Fruit fly (Drosophila melanogaster) whole organism, embryonic: Measurements from ENCODE around the gene Rnb.

Experiments
- Atf6 ChIP-seq: fragments of 200-800 bp; sonication (Bioruptor generic); IDR thresholded peaks from 2 replicates; pipeline ENCODE4 v1.3.6; 2022; ENCODE audit warnings: missing biosample characterization, missing genetic modification characterization
- Bgb ChIP-seq: fragments of 200-800 bp; sonication (Bioruptor generic); IDR thresholded peaks from 2 replicates; pipeline ENCODE4 v1.3.6; 2022; ENCODE audit warnings: missing biosample characterization, missing genetic modification characterization; ENCODE audit not compliant: partially characterized antibody
- C15 ChIP-seq: fragments of 200-800 bp; sonication (Bioruptor generic); IDR thresholded peaks from 3 replicates; pipeline ENCODE4 v1.3.6; 2022; ENCODE audit warnings: missing biosample characterization, missing genetic modification characterization
- CG10209 ChIP-seq: fragments of 200-800 bp; sonication (Bioruptor generic); optimal IDR thresholded peaks from 3 replicates; lab custom pipeline; 2017; ENCODE audit warnings: missing biosample characterization, mild to moderate bottlenecking, missing genetic modification characterization, missing genetic modification reagents
- CG10274 ChIP-seq: fragments of 200-800 bp; sonication (Bioruptor generic); optimal IDR thresholded peaks from 3 replicates; lab custom pipeline; 2017; ENCODE audit warnings: missing biosample characterization, mild to moderate bottlenecking, missing genetic modification characterization
- CG10431 ChIP-seq: fragments of 200-800 bp; sonication (Bioruptor generic); optimal IDR thresholded peaks from 3 replicates; lab custom pipeline; 2018; ENCODE audit warnings: missing biosample characterization, mild to moderate bottlenecking, missing genetic modification characterization
- CG11093 ChIP-seq: fragments of 200-800 bp; sonication (Bioruptor generic); IDR thresholded peaks from 3 replicates; pipeline ENCODE4 v1.3.6; 2022; ENCODE audit warnings: missing biosample characterization, missing genetic modification characterization
- CG11247 ChIP-seq: fragments of 200-800 bp; sonication (Bioruptor generic); IDR thresholded peaks from 2 replicates; pipeline ENCODE4 v1.3.6; 2022; ENCODE audit warnings: missing biosample characterization, missing genetic modification characterization
- CG11695 ChIP-seq: fragments of 200-800 bp; sonication (Bioruptor generic); IDR thresholded peaks from 3 replicates; pipeline ENCODE4 v1.3.6; 2022; ENCODE audit warnings: missing biosample characterization, missing genetic modification characterization
- CG13296 ChIP-seq: fragments of 200-800 bp; sonication (Bioruptor generic); optimal IDR thresholded peaks from 3 replicates; lab custom pipeline; 2018; ENCODE audit warnings: missing biosample characterization, mild to moderate bottlenecking, missing genetic modification characterization
- CG15011 ChIP-seq: fragments of 200-800 bp; sonication (Bioruptor generic); optimal IDR thresholded peaks from 3 replicates; lab custom pipeline; 2018; ENCODE audit warnings: missing biosample characterization, mild to moderate bottlenecking, missing genetic modification characterization
- CG15601 ChIP-seq: fragments of 200-800 bp; sonication (Bioruptor generic); optimal IDR thresholded peaks from 3 replicates; lab custom pipeline; 2019; ENCODE audit warnings: missing biosample characterization, mild to moderate bottlenecking, missing genetic modification characterization, moderate library complexity
- CG15696 ChIP-seq: fragments of 200-800 bp; sonication (Bioruptor generic); optimal IDR thresholded peaks from 2 replicates; lab custom pipeline; 2019; ENCODE audit warnings: missing biosample characterization, mild to moderate bottlenecking, missing genetic modification characterization, moderate library complexity
- CG1602 ChIP-seq: fragments of 200-800 bp; sonication (Bioruptor generic); optimal IDR thresholded peaks from 3 replicates; lab custom pipeline; 2016; ENCODE audit warnings: missing biosample characterization, missing genetic modification characterization
- CG16779 ChIP-seq: fragments of 200-800 bp; sonication (Bioruptor generic); IDR thresholded peaks from 2 replicates; pipeline ENCODE4 v1.3.6; 2022; ENCODE audit warnings: missing biosample characterization, missing genetic modification characterization
- CG16813 ChIP-seq: fragments of 200-800 bp; sonication (Bioruptor generic); IDR thresholded peaks from 3 replicates; pipeline ENCODE4 v1.3.6; 2022; ENCODE audit warnings: missing biosample characterization, missing genetic modification characterization; ENCODE audit not compliant: partially characterized antibody
- CG17612 ChIP-seq: fragments of 200-800 bp; sonication (Bioruptor generic); IDR thresholded peaks from 2 replicates; pipeline ENCODE4 v1.3.6; 2022; ENCODE audit warnings: missing biosample characterization, missing genetic modification characterization
- CG18011 ChIP-seq: fragments of 200-800 bp; sonication (Bioruptor generic); optimal IDR thresholded peaks from 2 replicates; lab custom pipeline; 2017; ENCODE audit warnings: missing biosample characterization, missing genetic modification characterization, mild to moderate bottlenecking, moderate library complexity, missing genotype
- CG32532 ChIP-seq: fragments of 200-800 bp; sonication (Bioruptor generic); IDR thresholded peaks from 2 replicates; pipeline ENCODE4 v1.3.6; 2022; ENCODE audit warnings: missing biosample characterization, missing genetic modification characterization
- CG3995 ChIP-seq: fragments of 200-800 bp; sonication (Bioruptor generic); optimal IDR thresholded peaks from 3 replicates; lab custom pipeline; 2016; ENCODE audit warnings: missing biosample characterization, missing genetic modification characterization
- CG6654 ChIP-seq: fragments of 200-800 bp; sonication (Bioruptor generic); optimal IDR thresholded peaks from 2 replicates; lab custom pipeline; 2017; ENCODE audit warnings: missing biosample characterization, mild to moderate bottlenecking, missing genetic modification characterization
- CG8388 ChIP-seq: fragments of 200-800 bp; sonication (Bioruptor generic); optimal IDR thresholded peaks from 2 replicates; lab custom pipeline; 2019; ENCODE audit warnings: missing biosample characterization, mild to moderate bottlenecking, missing genetic modification characterization, moderate library complexity
- CG8944 ChIP-seq: fragments of 200-800 bp; sonication (Bioruptor generic); optimal IDR thresholded peaks from 3 replicates; lab custom pipeline; 2016; ENCODE audit warnings: missing biosample characterization, missing genetic modification characterization
- CG9932 ChIP-seq: fragments of 200-800 bp; sonication (Bioruptor generic); IDR thresholded peaks from 2 replicates; pipeline ENCODE4 v1.3.6; 2022; ENCODE audit warnings: missing biosample characterization, missing genetic modification characterization
- Dref ChIP-seq: fragments of 200-800 bp; sonication (Bioruptor generic); IDR thresholded peaks from 2 replicates; pipeline ENCODE4 v1.3.6; 2022; ENCODE audit warnings: missing biosample characterization, missing genetic modification characterization
- Drgx ChIP-seq: fragments of 200-800 bp; sonication (Bioruptor generic); IDR thresholded peaks from 2 replicates; pipeline ENCODE4 v1.3.6; 2022; ENCODE audit warnings: missing biosample characterization, missing genetic modification characterization
- E2f2 ChIP-seq: fragments of 200-800 bp; sonication (Bioruptor generic); IDR thresholded peaks from 2 replicates; pipeline ENCODE4 v1.3.6; 2022; ENCODE audit warnings: missing biosample characterization, missing genetic modification characterization
- Ets65A ChIP-seq: fragments of 200-800 bp; sonication (Bioruptor generic); peaks from one replicate; lab custom pipeline; 2016; ENCODE audit warnings: missing biosample characterization, missing genetic modification characterization
- H15 ChIP-seq: fragments of 200-800 bp; sonication (Bioruptor generic); IDR thresholded peaks from 3 replicates; pipeline ENCODE4 v1.3.6; 2022; ENCODE audit warnings: missing biosample characterization, missing genetic modification characterization
- Mad ChIP-seq: fragments of 200-800 bp; sonication (Bioruptor generic); optimal IDR thresholded peaks from 2 replicates; lab custom pipeline; 2016; ENCODE audit warnings: missing biosample characterization, missing genetic modification characterization
- Mes4 ChIP-seq: fragments of 200-800 bp; sonication (Bioruptor generic); optimal IDR thresholded peaks from 2 replicates; lab custom pipeline; 2016; ENCODE audit warnings: missing biosample characterization, missing genetic modification characterization
- Six4 ChIP-seq: fragments of 200-800 bp; sonication (Bioruptor generic); optimal IDR thresholded peaks from 2 replicates; lab custom pipeline; 2016; ENCODE audit warnings: missing biosample characterization, missing genetic modification characterization
- Stat92E ChIP-seq, 3 experiments: fragments of >200 bp in 2 of 3; fragments of 200-800 bp in 1 of 3; sonication (Bioruptor generic) in 1 of 3; optimal IDR thresholded peaks; 2 replicates each; lab custom pipeline; 2017 to 2019; ENCODE audit warnings: missing biosample characterization in 3 of 3, missing genetic modification characterization in 3 of 3, mild to moderate bottlenecking in 1 of 3, moderate library complexity in 1 of 3
- ap ChIP-seq: fragments of 200-800 bp; sonication (Bioruptor generic); IDR thresholded peaks from 2 replicates; pipeline ENCODE4 v1.3.6; 2022; ENCODE audit warnings: missing biosample characterization, missing genetic modification characterization
- br ChIP-seq: fragments of >200 bp; optimal IDR thresholded peaks from 2 replicates; lab custom pipeline; 2017
- corto ChIP-seq: fragments of 200-800 bp; sonication (Bioruptor generic); optimal IDR thresholded peaks from 2 replicates; lab custom pipeline; 2016; ENCODE audit warnings: missing biosample characterization, mild to moderate bottlenecking, missing genetic modification characterization, moderate library complexity
- crol ChIP-seq: fragments of 200-800 bp; sonication (Bioruptor generic); IDR thresholded peaks from 2 replicates; pipeline ENCODE4 v1.3.6; 2022; ENCODE audit warnings: missing biosample characterization, missing genetic modification characterization
- dan ChIP-seq: fragments of 200-800 bp; sonication (Bioruptor generic); IDR thresholded peaks from 2 replicates; pipeline ENCODE4 v1.3.6; 2022; ENCODE audit warnings: missing biosample characterization, missing genetic modification characterization
- dimm ChIP-seq: fragments of 200-800 bp; sonication (Bioruptor generic); IDR thresholded peaks from 2 replicates; pipeline ENCODE4 v1.3.6; 2022; ENCODE audit warnings: missing biosample characterization, missing genetic modification characterization
- ewg ChIP-seq: fragments of 200-800 bp; sonication (Bioruptor generic); optimal IDR thresholded peaks from 3 replicates; lab custom pipeline; 2017; ENCODE audit warnings: mild to moderate bottlenecking, missing biosample characterization, missing genetic modification reagents, missing genetic modification characterization
- gro ChIP-seq: fragments of 200-800 bp; sonication (Bioruptor generic); optimal IDR thresholded peaks from 2 replicates; lab custom pipeline; 2016; ENCODE audit warnings: missing biosample characterization, missing genetic modification characterization
- gsb-n ChIP-seq: fragments of 200-800 bp; sonication (Bioruptor generic); optimal IDR thresholded peaks from 3 replicates; lab custom pipeline; 2018; ENCODE audit warnings: missing biosample characterization, mild to moderate bottlenecking, missing genetic modification characterization
- inv ChIP-seq: fragments of 200-800 bp; sonication (Bioruptor generic); IDR thresholded peaks from 2 replicates; pipeline ENCODE4 v1.3.6; 2022; ENCODE audit warnings: missing biosample characterization, missing genetic modification characterization; ENCODE audit not compliant: partially characterized antibody
- mld ChIP-seq: fragments of 200-800 bp; sonication (Bioruptor generic); IDR thresholded peaks from 3 replicates; pipeline ENCODE4 v1.3.6; 2022; ENCODE audit warnings: missing biosample characterization, missing genetic modification characterization; ENCODE audit not compliant: partially characterized antibody
- repo ChIP-seq: fragments of 200-800 bp; sonication (Bioruptor generic); optimal IDR thresholded peaks from 2 replicates; lab custom pipeline; 2016; ENCODE audit warnings: missing biosample characterization, missing genetic modification characterization
- sc ChIP-seq, 3 experiments: fragments of >200 bp in 2 of 3; fragments of 200-800 bp in 1 of 3; sonication (Bioruptor generic) in 1 of 3; optimal IDR thresholded peaks; 2 replicates in 2 of 3; 3 replicates in 1 of 3; lab custom pipeline; 2017; ENCODE audit warnings: mild to moderate bottlenecking in 1 of 3, missing biosample characterization in 1 of 3, missing genetic modification characterization in 1 of 3, missing genetic modification reagents in 1 of 3
- sd ChIP-seq: fragments of 200-800 bp; sonication (Bioruptor generic); optimal IDR thresholded peaks from 3 replicates; lab custom pipeline; 2018; ENCODE audit warnings: missing biosample characterization, mild to moderate bottlenecking, missing genetic modification characterization, moderate library complexity
- ttk ChIP-seq: fragments of 200-800 bp; sonication (Bioruptor generic); IDR thresholded peaks from 2 replicates; pipeline ENCODE4 v2.1.2; 2022; ENCODE audit warnings: missing biosample characterization, missing genetic modification characterization
- tx ChIP-seq: fragments of 200-800 bp; sonication (Bioruptor generic); optimal IDR thresholded peaks from 2 replicates; lab custom pipeline; 2016; ENCODE audit warnings: missing biosample characterization, missing genetic modification characterization
- vnd ChIP-seq: fragments of 200-800 bp; sonication (Bioruptor generic); IDR thresholded peaks from 3 replicates; pipeline ENCODE4 v1.3.6; 2022; ENCODE audit warnings: missing biosample characterization, missing genetic modification characterization; ENCODE audit not compliant: partially characterized antibody
- wdn ChIP-seq: fragments of 200-800 bp; sonication (Bioruptor generic); IDR thresholded peaks from 2 replicates; pipeline ENCODE4 v1.3.6; 2022; ENCODE audit warnings: missing biosample characterization, missing genetic modification characterization

Gene Rnb

DNA sequence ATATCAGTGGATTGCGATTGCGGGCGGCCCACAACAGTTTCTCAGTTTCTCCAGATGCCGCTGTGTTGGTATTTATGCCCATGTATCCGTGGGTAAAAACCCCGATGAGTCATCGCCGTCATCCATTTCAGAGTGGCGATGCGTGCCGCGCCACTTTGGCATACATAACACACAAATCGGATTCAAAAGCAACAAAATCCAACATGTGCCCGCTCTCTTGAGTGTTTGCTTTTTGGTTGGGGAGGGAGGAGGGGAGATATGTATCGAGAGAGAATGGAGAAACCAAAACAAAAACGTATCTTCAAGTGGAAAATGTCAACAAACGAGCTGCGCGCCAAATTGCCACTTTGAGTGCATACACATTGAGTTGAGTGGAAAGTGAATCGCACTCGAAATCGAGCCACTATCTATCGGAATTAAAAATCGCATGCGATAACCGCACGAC, 27.5 kb downstream of the Rnb start (continued):
- TF ChIP-seq CG10209 (GFP tag; lab: Kevin White, UChicago) (no peak), CG17612 (no peak), CG15696 (no peak), Mad (no peak), CG11093 (GFP tag; lab: Robert Waterston, UW) (no peak), sc (optimal IDR thresholded peaks at IDR 0.05; lab: Kevin White, UChicago) (no peak), sc (GFP tag; optimal IDR thresholded peaks at IDR 0.05; lab: Kevin White, UChicago) (no peak), E2f2 (GFP tag; lab: Robert Waterston, UW) (peak; percentile 31; the same call in 1 of the 2 replicates), CG10431 (GFP tag; lab: Kevin White, UChicago) (peak; percentile 61), sd (tag; lab: Kevin White, UChicago) (peak; percentile 95), dan (GFP tag; lab: Robert Waterston, UW) (no peak), CG8388 (GFP tag; lab: Kevin White, UChicago) (no peak), wdn (GFP tag; lab: Robert Waterston, UW) (no peak), CG3995 (no peak), Dref (no peak), CG9932 (GFP tag; lab: Robert Waterston, UW) (no peak), CG6654 (GFP tag; lab: Kevin White, UChicago) (no peak), ttk (no peak), mld (GFP tag; lab: Robert Waterston, UW) (no peak), CG16779 (GFP tag; lab: Robert Waterston, UW) (no peak), CG13296 (GFP tag; lab: Kevin White, UChicago) (no peak), dimm (no peak), Stat92E (GFP tag; optimal IDR thresholded peaks at IDR 0.05; lab: Kevin White, UChicago) (peak in 1 of 3 experiments; percentile 85), CG15601 (tag; lab: Kevin White, UChicago) (peak; percentile 38), br (lab: Kevin White, UChicago) (no peak), CG15011 (no peak), repo (GFP tag; lab: Kevin White, UChicago) (no peak), C15 (GFP tag; lab: Robert Waterston, UW) (no peak), Drgx (GFP tag; lab: Robert Waterston, UW) (no peak), Mes4 (GFP tag; lab: Kevin White, UChicago) (no peak), tx (GFP tag; lab: Kevin White, UChicago) (no peak), CG18011 (GFP tag; lab: Kevin White, UChicago) (no peak), vnd (GFP tag; lab: Robert Waterston, UW) (no peak), CG11695 (no peak), CG32532 (GFP tag; lab: Robert Waterston, UW) (no peak), inv (GFP tag; lab: Robert Waterston, UW) (peak; percentile 33; the same call in 1 of the 2 replicates), CG1602 (GFP tag; lab: Kevin White, UChicago) (no peak), ap (no peak), gro (GFP tag; lab: Kevin White, UChicago) (no peak), Ets65A (no peak), CG16813 (GFP tag; lab: Robert Waterston, UW) (no peak), ewg (no peak), CG11247 (GFP tag; lab: Robert Waterston, UW) (no peak), H15 (GFP tag; lab: Robert Waterston, UW) (no peak), gsb-n (tag; lab: Kevin White, UChicago) (peak; percentile 18), Bgb (GFP tag; lab: Robert Waterston, UW) (peak; percentile 82; the same call in 1 of the 2 replicates), CG8944 (GFP tag; lab: Kevin White, UChicago) (no peak), Atf6 (GFP tag; lab: Robert Waterston, UW) (no peak), CG10274 (GFP tag; lab: Kevin White, UChicago) (no peak), corto (GFP tag; lab: Kevin White, UChicago) (no peak), Six4 (GFP tag; lab: Kevin White, UChicago) (no peak), crol (peak; percentile 96)
